Fruit fly (Drosophila melanogaster) whole organism, embryonic: ENCODE data around the gene htl.

Experiments used
- ATbp ChIP-seq: fragments of 200-800 bp; sonication (Bioruptor generic); optimal IDR thresholded peaks from 2 replicates; lab custom pipeline; 2017; ENCODE audit warnings: missing biosample characterization, mild to moderate bottlenecking, missing genetic modification characterization, missing genetic modification reagents
- Ada2b ChIP-seq: fragments of 200-800 bp; sonication (Bioruptor generic); IDR thresholded peaks from 2 replicates; pipeline ENCODE4 v1.3.6; 2022; ENCODE audit warnings: missing biosample characterization, missing genetic modification characterization
- Adf1 ChIP-seq: fragments of 200-800 bp; sonication (Bioruptor generic); IDR thresholded peaks from 2 replicates; pipeline ENCODE4 v1.3.6; 2022; ENCODE audit warnings: missing biosample characterization, missing genetic modification characterization
- Awh ChIP-seq: fragments of 200-800 bp; sonication (Bioruptor generic); IDR thresholded peaks from 2 replicates; pipeline ENCODE4, ENCODE4 v1.3.6; 2022; ENCODE audit warnings: missing biosample characterization, missing genetic modification characterization
- CG12769 ChIP-seq: fragments of 200-800 bp; sonication (Bioruptor generic); optimal IDR thresholded peaks from 2 replicates; lab custom pipeline; 2019; ENCODE audit warnings: missing biosample characterization, mild to moderate bottlenecking, missing genetic modification characterization, moderate library complexity
- CG13123 ChIP-seq: fragments of 200-800 bp; sonication (Bioruptor generic); optimal IDR thresholded peaks from 2 replicates; lab custom pipeline; 2016; ENCODE audit warnings: missing biosample characterization, missing genetic modification characterization
- CG14441 ChIP-seq: fragments of 200-800 bp; sonication (Bioruptor generic); IDR thresholded peaks from 2 replicates; pipeline ENCODE4 v1.3.6; 2022; ENCODE audit warnings: missing biosample characterization, missing genetic modification characterization
- CG15269 ChIP-seq: fragments of 200-800 bp; sonication (Bioruptor generic); optimal IDR thresholded peaks from 2 replicates; lab custom pipeline; 2018; ENCODE audit warnings: missing biosample characterization, mild to moderate bottlenecking, missing genetic modification characterization, moderate library complexity
- CG15479 ChIP-seq: fragments of 200-800 bp; sonication (Bioruptor generic); optimal IDR thresholded peaks from 3 replicates; lab custom pipeline; 2019; ENCODE audit warnings: missing biosample characterization, mild to moderate bottlenecking, missing genetic modification characterization, moderate library complexity
- CG1602 ChIP-seq: fragments of 200-800 bp; sonication (Bioruptor generic); optimal IDR thresholded peaks from 3 replicates; lab custom pipeline; 2016; ENCODE audit warnings: missing biosample characterization, missing genetic modification characterization
- CG16863 ChIP-seq: fragments of 200-800 bp; sonication (Bioruptor generic); optimal IDR thresholded peaks from 3 replicates; lab custom pipeline; 2016; ENCODE audit warnings: missing biosample characterization, missing genetic modification characterization
- CG17612 ChIP-seq: fragments of 200-800 bp; sonication (Bioruptor generic); IDR thresholded peaks from 2 replicates; pipeline ENCODE4 v1.3.6; 2022; ENCODE audit warnings: missing biosample characterization, missing genetic modification characterization
- CG2199 ChIP-seq: fragments of 200-800 bp; sonication (Bioruptor generic); IDR thresholded peaks from 3 replicates; pipeline ENCODE4 v1.3.6; 2022; ENCODE audit warnings: missing biosample characterization, missing genetic modification characterization
- CG34376 ChIP-seq: fragments of 200-800 bp; sonication (Bioruptor generic); optimal IDR thresholded peaks from 2 replicates; lab custom pipeline; 2018; ENCODE audit warnings: missing biosample characterization, mild to moderate bottlenecking, missing genetic modification characterization
- CG3726 ChIP-seq: fragments of 200-800 bp; sonication (Bioruptor generic); IDR thresholded peaks from 3 replicates; pipeline ENCODE4, ENCODE4 v1.3.6; 2022; ENCODE audit warnings: missing biosample characterization, missing genetic modification characterization
- CG3838 ChIP-seq: fragments of 200-800 bp; sonication (Bioruptor generic); optimal IDR thresholded peaks from 3 replicates; lab custom pipeline; 2016; ENCODE audit warnings: missing biosample characterization, missing genetic modification characterization
- CG3995 ChIP-seq: fragments of 200-800 bp; sonication (Bioruptor generic); optimal IDR thresholded peaks from 3 replicates; lab custom pipeline; 2016; ENCODE audit warnings: missing biosample characterization, missing genetic modification characterization
- CG42726 ChIP-seq: fragments of 200-800 bp; sonication (Bioruptor generic); IDR thresholded peaks from 2 replicates; pipeline ENCODE4 v1.3.6; 2022; ENCODE audit warnings: missing biosample characterization, missing genetic modification characterization; ENCODE audit not compliant: partially characterized antibody
- CG5245 ChIP-seq: fragments of 200-800 bp; sonication (Bioruptor generic); optimal IDR thresholded peaks from 3 replicates; lab custom pipeline; 2016; ENCODE audit warnings: missing biosample characterization, missing genetic modification characterization
- CG7928 ChIP-seq: fragments of 200-800 bp; sonication (Bioruptor generic); optimal IDR thresholded peaks from 2 replicates; lab custom pipeline; 2017; ENCODE audit warnings: missing biosample characterization, mild to moderate bottlenecking, missing genetic modification characterization
- CG9215 ChIP-seq: fragments of 200-800 bp; sonication (Bioruptor generic); IDR thresholded peaks from 2 replicates; pipeline ENCODE4 v1.3.6; 2022; ENCODE audit warnings: missing biosample characterization, missing genetic modification characterization
- Dbx ChIP-seq: fragments of 200-800 bp; sonication (Bioruptor generic); IDR thresholded peaks from 3 replicates; pipeline ENCODE4 v1.3.6; 2022; ENCODE audit warnings: missing biosample characterization, missing genetic modification characterization
- Dfd ChIP-seq, 2 experiments: fragments of >200 bp; optimal IDR thresholded peaks; 2 replicates each; lab custom pipeline; 2017; ENCODE audit warnings: missing biosample characterization in 2 of 2, missing genetic modification characterization in 2 of 2
- Dp ChIP-seq: fragments of 200-800 bp; sonication (Bioruptor generic); optimal IDR thresholded peaks from 2 replicates; lab custom pipeline; 2018; ENCODE audit warnings: missing biosample characterization, mild to moderate bottlenecking, missing genetic modification characterization, moderate library complexity
- E2f2 ChIP-seq: fragments of 200-800 bp; sonication (Bioruptor generic); IDR thresholded peaks from 2 replicates; pipeline ENCODE4 v1.3.6; 2022; ENCODE audit warnings: missing biosample characterization, missing genetic modification characterization
- Ets65A ChIP-seq: fragments of 200-800 bp; sonication (Bioruptor generic); peaks from one replicate; lab custom pipeline; 2016; ENCODE audit warnings: missing biosample characterization, missing genetic modification characterization
- Med ChIP-seq: fragments of 200-800 bp; sonication (Bioruptor generic); peaks from one replicate; lab custom pipeline; 2016; ENCODE audit warnings: missing biosample characterization, missing genetic modification characterization, mild to moderate bottlenecking, inconsistent platforms, moderate library complexity
- Mes4 ChIP-seq: fragments of 200-800 bp; sonication (Bioruptor generic); optimal IDR thresholded peaks from 2 replicates; lab custom pipeline; 2016; ENCODE audit warnings: missing biosample characterization, missing genetic modification characterization
- Nf-YB ChIP-seq: fragments of 200-800 bp; sonication (Bioruptor generic); optimal IDR thresholded peaks from 3 replicates; lab custom pipeline; 2019; ENCODE audit warnings: missing biosample characterization, mild to moderate bottlenecking, missing genetic modification characterization, moderate library complexity
- Nf-YC ChIP-seq: fragments of 200-800 bp; optimal IDR thresholded peaks from 3 replicates; lab custom pipeline; 2019; ENCODE audit warnings: missing biosample characterization, mild to moderate bottlenecking, missing genetic modification characterization, moderate library complexity
- Side ChIP-seq: fragments of 200-800 bp; sonication (Bioruptor generic); optimal IDR thresholded peaks from 2 replicates; lab custom pipeline; 2016; ENCODE audit warnings: missing biosample characterization, missing genetic modification characterization
- az2 ChIP-seq: fragments of 200-800 bp; sonication (Bioruptor generic); optimal IDR thresholded peaks from 3 replicates; lab custom pipeline; 2016; ENCODE audit warnings: missing biosample characterization, missing genetic modification characterization
- bowl ChIP-seq: fragments of 200-800 bp; sonication (Bioruptor generic); IDR thresholded peaks from 2 replicates; pipeline ENCODE4 v1.3.6; 2022; ENCODE audit warnings: missing biosample characterization, missing genetic modification characterization
- cg ChIP-seq: fragments of 200-800 bp; sonication (Bioruptor generic); optimal IDR thresholded peaks from 3 replicates; lab custom pipeline; 2019; ENCODE audit warnings: missing biosample characterization, mild to moderate bottlenecking, missing genetic modification characterization, moderate library complexity
- insv ChIP-seq, 2 experiments: fragments of 200-800 bp; sonication (Bioruptor generic); optimal IDR thresholded peaks; 3 replicates each; lab custom pipeline; 2016 to 2018; ENCODE audit warnings: missing biosample characterization in 2 of 2, missing genetic modification characterization in 2 of 2
- jigr1 ChIP-seq: fragments of 200-800 bp; sonication (Bioruptor generic); IDR thresholded peaks from 3 replicates; pipeline ENCODE4 v1.3.6; 2022; ENCODE audit warnings: missing biosample characterization, missing genetic modification characterization
- lmd ChIP-seq: fragments of 200-800 bp; sonication (Bioruptor generic); IDR thresholded peaks from 2 replicates; pipeline ENCODE4 v1.3.6; 2022; ENCODE audit warnings: missing biosample characterization, missing genetic modification characterization
- luna ChIP-seq: fragments of 200-800 bp; sonication (Bioruptor generic); optimal IDR thresholded peaks from 2 replicates; lab custom pipeline; 2016; ENCODE audit warnings: missing biosample characterization, missing genetic modification characterization
- nerfin-1 ChIP-seq: fragments of 200-800 bp; sonication (Bioruptor generic); optimal IDR thresholded peaks from 3 replicates; lab custom pipeline; 2019; ENCODE audit warnings: missing biosample characterization, mild to moderate bottlenecking, missing genetic modification characterization, moderate library complexity
- nerfin-2 ChIP-seq: fragments of 200-800 bp; sonication (Bioruptor generic); IDR thresholded peaks from 2 replicates; pipeline ENCODE4 v1.3.6; 2022; ENCODE audit warnings: missing biosample characterization, missing genetic modification characterization; ENCODE audit not compliant: partially characterized antibody
- org-1 ChIP-seq: fragments of 200-800 bp; sonication (Bioruptor generic); optimal IDR thresholded peaks from 2 replicates; lab custom pipeline; 2017; ENCODE audit warnings: missing biosample characterization, missing genetic modification characterization
- pita ChIP-seq: fragments of 200-800 bp; sonication (Bioruptor generic); optimal IDR thresholded peaks from 2 replicates; lab custom pipeline; 2017; ENCODE audit warnings: missing biosample characterization, mild to moderate bottlenecking, missing genetic modification characterization
- psq ChIP-seq: fragments of 200-800 bp; sonication (Bioruptor generic); optimal IDR thresholded peaks from 2 replicates; lab custom pipeline; 2017; ENCODE audit warnings: missing biosample characterization, missing genetic modification characterization
- sens ChIP-seq: fragments of 200-800 bp; sonication (Bioruptor generic); peaks from one replicate; lab custom pipeline; 2016; ENCODE audit warnings: missing biosample characterization, missing genetic modification characterization
- slp2 ChIP-seq: fragments of 200-800 bp; sonication (Bioruptor generic); optimal IDR thresholded peaks from 2 replicates; lab custom pipeline; 2016; ENCODE audit warnings: missing biosample characterization, missing genetic modification characterization
- sr ChIP-seq: fragments of 200-800 bp; sonication (Bioruptor generic); IDR thresholded peaks from 3 replicates; pipeline ENCODE4 v1.3.6; 2022; ENCODE audit warnings: missing biosample characterization, missing genetic modification characterization
- tap ChIP-seq: fragments of 200-800 bp; optimal IDR thresholded peaks from 3 replicates; lab custom pipeline; 2019; ENCODE audit warnings: missing biosample characterization, mild to moderate bottlenecking, missing genetic modification characterization, moderate library complexity
- wor ChIP-seq: fragments of 200-800 bp; sonication (Bioruptor generic); IDR thresholded peaks from 2 replicates; pipeline ENCODE4 v1.3.6; 2022; ENCODE audit warnings: missing biosample characterization, missing genetic modification characterization
- zf30C ChIP-seq: fragments of 200-800 bp; sonication (Bioruptor generic); optimal IDR thresholded peaks from 3 replicates; lab custom pipeline; 2018; ENCODE audit warnings: missing biosample characterization, mild to moderate bottlenecking, missing genetic modification characterization

The htl gene

DNA sequence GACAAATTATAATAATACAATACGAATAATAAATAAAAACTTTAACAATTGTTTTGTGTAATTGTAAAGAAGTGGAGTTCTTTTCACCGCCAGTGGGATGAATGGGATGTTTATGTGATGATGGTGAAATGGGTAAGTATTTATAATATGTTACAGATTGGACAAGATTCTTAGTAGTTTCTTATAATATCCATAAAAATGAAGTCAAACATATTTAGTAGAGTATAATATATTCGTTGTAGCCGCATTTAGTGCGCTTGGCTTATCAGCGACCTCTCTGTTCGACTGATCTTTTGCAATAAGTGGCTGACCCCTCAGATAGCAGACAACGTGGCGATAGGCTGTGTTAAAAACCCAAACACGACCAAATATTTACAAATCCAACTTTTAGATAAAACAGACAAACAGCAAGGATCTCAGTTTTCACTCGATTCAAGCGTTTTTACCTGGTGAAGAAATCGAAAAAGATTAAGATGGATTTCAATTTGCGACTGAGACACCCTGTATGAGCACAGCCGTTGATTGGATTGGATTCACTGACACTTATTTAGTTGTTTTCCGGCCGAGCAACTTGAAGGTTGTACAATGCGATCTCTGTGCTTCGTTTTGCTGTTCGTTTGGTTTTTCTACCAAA lies 33.8 kb downstream of the htl start, which contains the start of gene DNaseII (continued):
- TF ChIP-seq bowl (GFP tag; lab: Robert Waterston, UW) (no peak; the same call in 1 of the 2 replicates), CG7928 (GFP tag; lab: Kevin White, UChicago) (no peak), Adf1 (no peak)

- TF ChIP-seq Dp (GFP tag; lab: Kevin White, UChicago) (peak; percentile 25), Mes4 (GFP tag; lab: Kevin White, UChicago) (no peak), wor (GFP tag; lab: Robert Waterston, UW) (no peak), nerfin-2 (GFP tag; lab: Robert Waterston, UW) (no peak), Side (no peak), CG34376 (GFP tag; lab: Kevin White, UChicago) (no peak), CG2199 (GFP tag; lab: Robert Waterston, UW) (no peak), CG15269 (tag; lab: Kevin White, UChicago) (no peak), Nf-YC (tag; lab: Kevin White, UChicago) (no peak), nerfin-1 (no peak), Ets65A (no peak), CG12769 (tag; lab: Kevin White, UChicago) (no peak), zf30C (GFP tag; lab: Kevin White, UChicago) (no peak), pita (GFP tag; lab: Kevin White, UChicago) (no peak), CG3995 (no peak), insv (GFP tag; optimal IDR thresholded peaks at IDR 0.05; lab: Kevin White, UChicago) (no peak), Ada2b (GFP tag; lab: Robert Waterston, UW) (no peak), lmd (GFP tag; lab: Robert Waterston, UW) (no peak), CG15479 (GFP tag; lab: Kevin White, UChicago) (peak; percentile 16), Nf-YB (GFP tag; lab: Kevin White, UChicago) (no peak), CG9215 (GFP tag; lab: Robert Waterston, UW) (no peak), CG1602 (GFP tag; lab: Kevin White, UChicago) (no peak), CG3726 (GFP tag; lab: Robert Waterston, UW) (no peak), luna (GFP tag; lab: Kevin White, UChicago) (no peak), Awh (GFP tag; lab: Robert Waterston, UW) (no peak), psq (no peak), CG14441 (GFP tag; lab: Robert Waterston, UW) (no peak), CG13123 (GFP tag; lab: Kevin White, UChicago) (no peak), CG17612 (no peak), sr (GFP tag; lab: Robert Waterston, UW) (no peak), Dfd (GFP tag; optimal IDR thresholded peaks at IDR 0.05; lab: Kevin White, UChicago) (peak in 1 of 2 experiments; percentile 69), sens (GFP tag; lab: Kevin White, UChicago) (peak; percentile 52), CG16863 (GFP tag; lab: Kevin White, UChicago) (no peak), CG3838 (GFP tag; lab: Kevin White, UChicago) (no peak), cg (GFP tag; lab: Kevin White, UChicago) (peak; percentile 66), ATbp (GFP tag; lab: Kevin White, UChicago) (no peak), Med (GFP tag; lab: Kevin White, UChicago) (no peak), az2 (no peak), tap (tag; lab: Kevin White, UChicago) (no peak), slp2 (GFP tag; lab: Kevin White, UChicago) (no peak), CG5245 (GFP tag; lab: Kevin White, UChicago) (no peak), CG42726 (0 out of 2 replicates have a peak, but pooled peaks have one; percentile 19), jigr1 (GFP tag; lab: Robert Waterston, UW) (no peak), E2f2 (GFP tag; lab: Robert Waterston, UW) (peak; percentile 64), org-1 (GFP tag; lab: Kevin White, UChicago) (no peak), Dbx (GFP tag; lab: Robert Waterston, UW) (no peak)
Measured at dm6 chr3R:18015705-18016397, 36.9 kb downstream of the htl start.
